Worm (Caenorhabditis elegans) whole organism, mixed stage, embryonic: Measurements from ENCODE around the gene dhhc-8.

ENCODE experiments used
- bed-3 ChIP-seq: fragments of 200-800 bp; sonication (Bioruptor generic); optimal IDR thresholded peaks from 3 replicates; lab custom pipeline; 2018; ENCODE audit warnings: mild to moderate bottlenecking, missing genetic modification characterization, moderate library complexity, missing compliant biosample characterization
- cnd-1 ChIP-seq: fragments of 200-800 bp; sonication (Bioruptor generic); optimal IDR thresholded peaks from 2 replicates; lab custom pipeline; 2018; ENCODE audit warnings: mild to moderate bottlenecking, missing genetic modification characterization, missing compliant biosample characterization
- elt-1 ChIP-seq: sonication (generic microtip); optimal IDR thresholded peaks from 2 replicates; lab custom pipeline; 2017; ENCODE audit warnings: missing genetic modification characterization, mild to moderate bottlenecking, missing compliant biosample characterization, antibody characterized with exemption, moderate library complexity, borderline replicate concordance; ENCODE audit not compliant: insufficient read depth
- ham-2 ChIP-seq: fragments of 200-800 bp; sonication (Bioruptor generic); optimal IDR thresholded peaks from 2 replicates; lab custom pipeline; 2018; ENCODE audit warnings: mild to moderate bottlenecking, missing genetic modification characterization, missing compliant biosample characterization
- lin-13 ChIP-seq: fragments of 150-350 bp; optimal IDR thresholded peaks from 2 replicates; lab custom pipeline; 2014; ENCODE audit warnings: missing biosample characterization, missing genetic modification characterization
- lin-32 ChIP-seq: fragments of 200-800 bp; sonication (Bioruptor generic); optimal IDR thresholded peaks from 2 replicates; lab custom pipeline; 2018; ENCODE audit warnings: mild to moderate bottlenecking, missing genetic modification characterization, missing compliant biosample characterization
- lsy-2 ChIP-seq: fragments of 150-350 bp; optimal IDR thresholded peaks from 2 replicates; lab custom pipeline; 2014; ENCODE audit warnings: missing biosample characterization, missing genetic modification characterization
- mab-5 ChIP-seq: fragments of 150-350 bp; optimal IDR thresholded peaks from 2 replicates; lab custom pipeline; 2014; ENCODE audit warnings: missing biosample characterization, missing genetic modification characterization
- nhr-12 ChIP-seq: fragments of 150-350 bp; optimal IDR thresholded peaks from 2 replicates; lab custom pipeline; 2014; ENCODE audit warnings: missing biosample characterization, missing genetic modification characterization
- nhr-237 ChIP-seq: fragments of 150-350 bp; optimal IDR thresholded peaks from 2 replicates; lab custom pipeline; 2014; ENCODE audit warnings: missing biosample characterization, missing genetic modification characterization
- pha-4 ChIP-seq: fragments of 150-350 bp; optimal IDR thresholded peaks from 2 replicates; lab custom pipeline; 2018; ENCODE audit warnings: missing biosample characterization, missing genetic modification reagents, missing genetic modification characterization
- snpc-4 ChIP-seq: fragments of 150-350 bp; optimal IDR thresholded peaks from 2 replicates; lab custom pipeline; 2014; ENCODE audit warnings: missing biosample characterization, missing genetic modification characterization
- ztf-11 ChIP-seq: fragments of 150-350 bp; optimal IDR thresholded peaks from 2 replicates; lab custom pipeline; 2014; ENCODE audit warnings: missing biosample characterization, missing genetic modification characterization

ce11 chrIII:13139301-13139700 lies 31.9 kb downstream of the dhhc-8 start, which contains the start of gene bre-2:
- TF ChIP-seq nhr-237 (no peak), nhr-12 (no peak), bed-3 (GFP tag; lab: Kevin White, UChicago) (no peak), ztf-11 (no peak), lin-13 (tag; lab: Kevin White, UChicago) (no peak), pha-4 (no peak), lsy-2 (tag; lab: Kevin White, UChicago) (no peak), elt-1 (tag; lab: Kevin White, UChicago) (no peak), mab-5 (tag; lab: Kevin White, UChicago) (no peak), cnd-1 (no peak), lin-32 (GFP tag; lab: Kevin White, UChicago) (no peak), snpc-4 (tag; lab: Kevin White, UChicago) (no peak), ham-2 (GFP tag; lab: Kevin White, UChicago) (no peak)
